Worm (Caenorhabditis elegans) whole organism, L1 larva: ENCODE results near the gene rig-4.

Source experiments
- C04F5.9 ChIP-seq: sonication (generic microtip); optimal IDR thresholded peaks from 2 replicates; lab custom pipeline; 2016; ENCODE audit warnings: missing genetic modification characterization, missing compliant biosample characterization
- F16B12.6 ChIP-seq: fragments of 150-350 bp; optimal IDR thresholded peaks from 2 replicates; lab custom pipeline; 2014; ENCODE audit warnings: missing biosample characterization, missing genetic modification characterization
- Y116A8C.19 ChIP-seq: sonication (generic microtip); optimal IDR thresholded peaks from 2 replicates; lab custom pipeline; 2016; ENCODE audit warnings: missing compliant biosample characterization, missing genetic modification characterization, borderline replicate concordance
- aly-2 ChIP-seq: fragments of 150-350 bp; optimal IDR thresholded peaks from 2 replicates; lab custom pipeline; 2014; ENCODE audit warnings: missing biosample characterization, missing genetic modification characterization
- ama-1 ChIP-seq: fragments of 150-350 bp; optimal IDR thresholded peaks from 2 replicates; lab custom pipeline; 2014
- blmp-1 ChIP-seq: fragments of 150-350 bp; optimal IDR thresholded peaks from 2 replicates; lab custom pipeline; 2014; ENCODE audit warnings: missing biosample characterization, missing genetic modification characterization
- ceh-8 ChIP-seq: fragments of 200-800 bp; sonication (Bioruptor generic); optimal IDR thresholded peaks from 2 replicates; lab custom pipeline; 2018; ENCODE audit warnings: mild to moderate bottlenecking, missing genetic modification characterization, moderate library complexity, missing compliant biosample characterization
- ceh-82 ChIP-seq, 3 experiments: fragments of 150-350 bp in 1 of 3; sonication (generic microtip) in 2 of 3; optimal IDR thresholded peaks; 2 replicates each; lab custom pipeline; 2014 to 2017; ENCODE audit warnings: missing biosample characterization in 3 of 3, missing genetic modification characterization in 3 of 3
- ceh-88 ChIP-seq: fragments of 200-800 bp; sonication (Bioruptor generic); IDR thresholded peaks from 2 replicates; pipeline ENCODE4 v1.3.6; 2022; ENCODE audit warnings: missing genetic modification characterization, missing compliant biosample characterization
- dpl-1 ChIP-seq, 3 experiments: fragments of 150-350 bp in 2 of 3; sonication (generic microtip) in 1 of 3; optimal IDR thresholded peaks; 2 replicates each; lab custom pipeline; 2014 to 2017; ENCODE audit warnings: missing biosample characterization in 3 of 3, missing genetic modification characterization in 3 of 3, missing genetic modification reagents in 3 of 3
- efl-1 ChIP-seq, 4 experiments: fragments of 150-350 bp; optimal IDR thresholded peaks in 3 of 4; peaks in 1 of 4; 1 replicate in 1 of 4; 2 replicates in 3 of 4; lab custom pipeline; 2014; ENCODE audit warnings: missing biosample characterization in 2 of 4, missing genetic modification characterization in 2 of 4, missing genetic modification reagents in 2 of 4
- egl-27 ChIP-seq, 2 experiments: fragments of 150-350 bp in 1 of 2; sonication (generic microtip); optimal IDR thresholded peaks; 3 replicates each; lab custom pipeline; 2017 to 2018; ENCODE audit warnings: missing biosample characterization in 2 of 2, missing genetic modification characterization in 2 of 2, missing genetic modification reagents in 2 of 2
- elt-2 ChIP-seq: sonication (generic microtip); optimal IDR thresholded peaks from 2 replicates; lab custom pipeline; 2016; ENCODE audit warnings: missing genetic modification characterization, mild to moderate bottlenecking, inconsistent platforms, missing compliant biosample characterization, missing genetic modification reagents
- elt-3 ChIP-seq, 6 experiments: fragments of 150-350 bp in 1 of 6; sonication (generic microtip); optimal IDR thresholded peaks; 2 replicates each; lab custom pipeline; 2017 to 2018; ENCODE audit warnings: missing biosample characterization in 6 of 6, missing genetic modification characterization in 6 of 6, inconsistent platforms in 1 of 6
- ets-5 ChIP-seq: fragments of 200-800 bp; sonication (Bioruptor generic); IDR thresholded peaks from 2 replicates; pipeline ENCODE4 v1.3.6; 2022; ENCODE audit warnings: missing genetic modification characterization, missing compliant biosample characterization
- fkh-4 ChIP-seq: sonication (generic microtip); optimal IDR thresholded peaks from 2 replicates; lab custom pipeline; 2016; ENCODE audit warnings: missing compliant biosample characterization, missing genetic modification characterization, borderline replicate concordance
- fkh-8 ChIP-seq: sonication (generic microtip); optimal IDR thresholded peaks from 2 replicates; lab custom pipeline; 2016; ENCODE audit warnings: mild to moderate bottlenecking, missing genetic modification characterization, missing compliant biosample characterization
- hpl-2 ChIP-seq: fragments of 150-350 bp; optimal IDR thresholded peaks from 2 replicates; lab custom pipeline; 2014; ENCODE audit warnings: missing biosample characterization, missing genetic modification reagents, missing genetic modification characterization
- isw-1 ChIP-seq: fragments of 200-800 bp; sonication (Bioruptor generic); IDR thresholded peaks from 2 replicates; pipeline ENCODE4 v1.3.6; 2022; ENCODE audit warnings: missing genetic modification characterization, missing compliant biosample characterization
- lin-14 ChIP-seq: fragments of 200-800 bp; sonication (Bioruptor generic); optimal IDR thresholded peaks from 2 replicates; lab custom pipeline; 2018; ENCODE audit warnings: mild to moderate bottlenecking, missing genetic modification characterization, moderate library complexity, missing compliant biosample characterization
- lin-15B ChIP-seq: fragments of 150-350 bp; sonication (generic microtip); optimal IDR thresholded peaks from 3 replicates; lab custom pipeline; 2014; ENCODE audit warnings: missing biosample characterization, missing genetic modification characterization
- lin-35 ChIP-seq, 2 experiments: fragments of 150-350 bp; optimal IDR thresholded peaks; 2 replicates each; lab custom pipeline; 2014; ENCODE audit warnings: missing biosample characterization in 2 of 2, missing genetic modification characterization in 2 of 2, missing genetic modification reagents in 2 of 2
- lin-39 ChIP-seq: fragments of 150-350 bp; optimal IDR thresholded peaks from 2 replicates; lab custom pipeline; 2014; ENCODE audit warnings: missing biosample characterization, missing genetic modification reagents, missing genetic modification characterization
- lir-3 ChIP-seq: sonication (generic microtip); optimal IDR thresholded peaks from 2 replicates; lab custom pipeline; 2016; ENCODE audit warnings: mild to moderate bottlenecking, missing genetic modification characterization, moderate library complexity, missing compliant biosample characterization; ENCODE audit not compliant: poor library complexity
- mab-9 ChIP-seq: fragments of 200-800 bp; sonication (Bioruptor generic); IDR thresholded peaks from 2 replicates; pipeline ENCODE4 v1.3.6; 2022; ENCODE audit warnings: missing genetic modification reagents, missing genetic modification characterization, missing compliant biosample characterization
- mep-1 ChIP-seq: fragments of 150-350 bp; optimal IDR thresholded peaks from 2 replicates; lab custom pipeline; 2014; ENCODE audit warnings: missing biosample characterization, missing genetic modification characterization
- nhr-237 ChIP-seq: fragments of 150-350 bp; optimal IDR thresholded peaks from 2 replicates; lab custom pipeline; 2014; ENCODE audit warnings: missing biosample characterization, missing genetic modification characterization
- nhr-28 ChIP-seq: fragments of 150-350 bp; optimal IDR thresholded peaks from 2 replicates; lab custom pipeline; 2014; ENCODE audit warnings: missing biosample characterization, missing genetic modification characterization
- nhr-47 ChIP-seq: sonication (generic microtip); optimal IDR thresholded peaks from 2 replicates; lab custom pipeline; 2016; ENCODE audit warnings: mild to moderate bottlenecking, missing genetic modification characterization, moderate library complexity, missing compliant biosample characterization
- nhr-71 ChIP-seq: sonication (generic microtip); optimal IDR thresholded peaks from 2 replicates; lab custom pipeline; 2016; ENCODE audit warnings: mild to moderate bottlenecking, missing genetic modification characterization, moderate library complexity, missing compliant biosample characterization
- nhr-76 ChIP-seq: sonication (generic microtip); optimal IDR thresholded peaks from 2 replicates; lab custom pipeline; 2017; ENCODE audit warnings: missing biosample characterization, missing genetic modification characterization
- nhr-85 ChIP-seq: sonication (generic microtip); peaks from one replicate; lab custom pipeline; 2016; ENCODE audit warnings: missing genetic modification characterization, inconsistent platforms, missing compliant biosample characterization
- nhr-90 ChIP-seq: sonication (generic microtip); optimal IDR thresholded peaks from 2 replicates; lab custom pipeline; 2016; ENCODE audit warnings: mild to moderate bottlenecking, missing genetic modification characterization, missing compliant biosample characterization; ENCODE audit not compliant: poor library complexity
- pqm-1 ChIP-seq: sonication (generic microtip); optimal IDR thresholded peaks from 3 replicates; lab custom pipeline; 2017; ENCODE audit warnings: missing biosample characterization, missing genetic modification characterization
- rnt-1 ChIP-seq: sonication (generic microtip); optimal IDR thresholded peaks from 2 replicates; lab custom pipeline; 2016; ENCODE audit warnings: mild to moderate bottlenecking, missing genetic modification characterization, moderate library complexity, missing compliant biosample characterization
- skn-1 ChIP-seq: fragments of 150-350 bp; optimal IDR thresholded peaks from 2 replicates; lab custom pipeline; 2014; ENCODE audit warnings: missing biosample characterization, missing genetic modification characterization
- snpc-4 ChIP-seq: fragments of 150-350 bp; optimal IDR thresholded peaks from 2 replicates; lab custom pipeline; 2014; ENCODE audit warnings: missing biosample characterization, missing genetic modification characterization
- snu-23 ChIP-seq: sonication (generic microtip); optimal IDR thresholded peaks from 2 replicates; lab custom pipeline; 2016; ENCODE audit warnings: missing genetic modification characterization, missing compliant biosample characterization
- tlp-1 ChIP-seq: fragments of 150-350 bp; optimal IDR thresholded peaks from 2 replicates; lab custom pipeline; 2014; ENCODE audit warnings: missing biosample characterization, missing genetic modification characterization
- unc-30 ChIP-seq: sonication (generic microtip); optimal IDR thresholded peaks from 2 replicates; lab custom pipeline; 2017; ENCODE audit warnings: missing biosample characterization, missing genetic modification characterization
- unc-86 ChIP-seq: sonication (generic microtip); optimal IDR thresholded peaks from 2 replicates; lab custom pipeline; 2016; ENCODE audit warnings: missing genetic modification characterization, missing compliant biosample characterization
- ztf-11 ChIP-seq, 2 experiments: sonication (generic microtip); optimal IDR thresholded peaks; 2 replicates each; lab custom pipeline; 2016 to 2017; ENCODE audit warnings: missing genetic modification characterization in 2 of 2, missing biosample characterization in 1 of 2, missing compliant biosample characterization in 1 of 2
- ztf-4 ChIP-seq: fragments of 150-350 bp; optimal IDR thresholded peaks from 2 replicates; lab custom pipeline; 2014; ENCODE audit warnings: missing biosample characterization, missing genetic modification characterization

rig-4 gene

ce11 chrIV:7994715-7995114, 9.2 kb downstream of the rig-4 start:
- TF ChIP-seq lin-35 (GFP tag; optimal IDR thresholded peaks at IDR 0.05; lab: Kevin White, UChicago) (no peak), efl-1 (optimal IDR thresholded peaks at IDR 0.05; lab: Kevin White, UChicago) (no peak), efl-1 (GFP tag; optimal IDR thresholded peaks at IDR 0.05 in 1 of 2; lab: Kevin White, UChicago) (peak in 1 of 2 experiments; percentile 51), ztf-11 (tag; optimal IDR thresholded peaks at IDR 0.05; lab: Kevin White, UChicago) (no peak)

- TF ChIP-seq C04F5.9 (tag; lab: Kevin White, UChicago), result no peak
- TF ChIP-seq unc-30 (tag; lab: Kevin White, UChicago), result no peak
- no peak for TF ChIP-seq ama-1 (lab: Kevin White, UChicago)
- no peak for TF ChIP-seq ztf-4
- no peak for TF ChIP-seq snpc-4 (tag; lab: Kevin White, UChicago)
- no peak for TF ChIP-seq unc-86 (tag; lab: Kevin White, UChicago)
- no peak for TF ChIP-seq ets-5 (GFP tag; lab: Robert Waterston, UW)
- no peak for TF ChIP-seq elt-3 (tag; optimal IDR thresholded peaks at IDR 0.05; lab: Kevin White, UChicago)
- TF ChIP-seq mep-1, result no peak
- TF ChIP-seq isw-1 (GFP tag; lab: Robert Waterston, UW), result no peak
- TF ChIP-seq F16B12.6 (tag; lab: Kevin White, UChicago), result no peak
Observed at ce11 chrIV:7988385-7988784, 15.5 kb downstream of the rig-4 start, which contains the start of gene col-115. Gene col-115, plus strand, starts transcription at chrIV:7988685.

ce11 chrIV:7987083-7987482, 16.8 kb downstream of the rig-4 start, which contains the start of gene mec-17:
Gene mec-17, minus strand, starts transcription at chrIV:7987183.
- TF ChIP-seq C04F5.9 (tag; lab: Kevin White, UChicago) (no peak), ztf-4 (no peak), snu-23 (GFP tag; lab: Kevin White, UChicago) (no peak), tlp-1 (tag; lab: Kevin White, UChicago) (no peak), isw-1 (GFP tag; lab: Robert Waterston, UW) (no peak), skn-1 (tag; lab: Kevin White, UChicago) (no peak), mab-9 (GFP tag; lab: Robert Waterston, UW) (no peak), lir-3 (no peak), fkh-8 (no peak), nhr-85 (tag; lab: Kevin White, UChicago) (no peak), pqm-1 (no peak), lin-15B (tag; lab: Kevin White, UChicago) (no peak), lin-35 (GFP tag; optimal IDR thresholded peaks at IDR 0.05; lab: Kevin White, UChicago) (no peak), dpl-1 (GFP tag; optimal IDR thresholded peaks at IDR 0.05; lab: Kevin White, UChicago) (no peak), egl-27 (tag; optimal IDR thresholded peaks at IDR 0.05; lab: Kevin White, UChicago) (no peak), efl-1 (optimal IDR thresholded peaks at IDR 0.05; lab: Kevin White, UChicago) (no peak), efl-1 (GFP tag; optimal IDR thresholded peaks at IDR 0.05 in 1 of 2; lab: Kevin White, UChicago) (no peak), ceh-82 (tag; optimal IDR thresholded peaks at IDR 0.05; lab: Kevin White, UChicago) (no peak), nhr-237 (no peak), nhr-76 (tag; lab: Kevin White, UChicago) (no peak), hpl-2 (GFP tag; lab: Kevin White, UChicago) (no peak)

ce11 chrIV:7985737-7986136, 18.2 kb downstream of the rig-4 start:
- peak; percentile 55 for TF ChIP-seq blmp-1 (tag; lab: Kevin White, UChicago)
- TF ChIP-seq elt-2 (tag; lab: Kevin White, UChicago), result peak; percentile 2
- TF ChIP-seq nhr-47 (tag; lab: Kevin White, UChicago), result no peak
- peak in 5 of 6 experiments; percentile 31 to 99 (median 85) for TF ChIP-seq elt-3 (tag; optimal IDR thresholded peaks at IDR 0.05; lab: Kevin White, UChicago)

- TF ChIP-seq nhr-85 (tag; lab: Kevin White, UChicago) (peak; percentile 26), nhr-76 (tag; lab: Kevin White, UChicago) (no peak), lin-14 (GFP tag; lab: Kevin White, UChicago) (no peak), ceh-8 (GFP tag; lab: Kevin White, UChicago) (no peak), Y116A8C.19 (no peak), fkh-4 (tag; lab: Kevin White, UChicago) (no peak), snu-23 (GFP tag; lab: Kevin White, UChicago) (peak; percentile 4), hpl-2 (GFP tag; lab: Kevin White, UChicago) (no peak), aly-2 (tag; lab: Kevin White, UChicago) (peak; percentile 50), ceh-88 (GFP tag; lab: Robert Waterston, UW) (no peak), nhr-28 (tag; lab: Kevin White, UChicago) (no peak), nhr-71 (tag; lab: Kevin White, UChicago) (peak; percentile 14), rnt-1 (tag; lab: Kevin White, UChicago) (peak; percentile 20), nhr-90 (peak; percentile 26), efl-1 (optimal IDR thresholded peaks at IDR 0.05; lab: Kevin White, UChicago) (no peak), efl-1 (GFP tag; optimal IDR thresholded peaks at IDR 0.05 in 1 of 2; lab: Kevin White, UChicago) (peak in 1 of 2 experiments; percentile 90), C04F5.9 (tag; lab: Kevin White, UChicago) (no peak), lin-39 (no peak)
Observed at ce11 chrIV:7983728-7984346, 20.1 kb downstream of the rig-4 start.
